Fruit fly (Drosophila melanogaster): ENCODE measurements around the gene CG42717.
A peak's percentile ranks its signal among the peaks of the same experiment; 100 is the strongest.

CG42717 gene

DNA sequence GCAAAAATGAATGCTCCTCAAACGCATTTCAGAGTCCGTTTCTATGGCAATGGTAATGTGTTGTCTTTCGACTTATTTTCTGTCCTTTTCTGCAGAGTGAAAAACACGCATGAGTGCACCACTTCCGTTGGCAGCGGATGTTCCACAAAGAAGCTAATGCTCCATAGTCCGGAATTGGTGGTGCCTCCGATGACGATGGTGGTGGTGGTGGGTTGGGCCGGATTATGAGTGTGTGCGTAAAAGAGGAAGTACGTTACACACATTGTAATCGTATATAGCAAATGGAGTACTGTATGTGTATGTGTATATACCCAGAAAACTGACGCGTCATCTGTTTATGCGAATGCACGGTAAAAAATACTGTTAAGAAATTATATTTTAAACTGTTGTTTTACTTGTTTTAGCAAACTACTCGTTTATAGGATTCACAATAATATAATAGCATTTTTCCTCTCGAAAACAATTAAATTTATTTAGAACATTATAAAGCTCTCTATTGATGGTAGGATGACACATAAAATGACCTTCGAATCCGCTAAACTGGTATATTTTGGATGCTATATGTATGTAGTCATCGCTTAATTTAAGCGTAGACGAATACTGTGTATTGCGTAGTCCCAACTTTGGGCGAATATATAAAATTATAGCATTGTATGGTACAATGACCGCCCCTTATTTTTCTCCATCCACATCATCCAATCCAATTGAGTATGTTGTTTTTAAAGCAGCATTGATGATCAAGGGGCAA, 12.3 kb upstream of the CG42717 start (continued):
- TF ChIP-seq hkb (optimal IDR thresholded peaks at IDR 0.05) (no peak), hkb (GFP tag; IDR thresholded peaks at IDR 0.05) (peak; percentile 51), Med (GFP tag) (peak; percentile 69), slou (GFP tag; optimal IDR thresholded peaks at IDR 0.05) (no peak), wdn (GFP tag; IDR thresholded peaks at IDR 0.05) (peak; percentile 53; the same call in 1 of the 2 replicates), CG3995 (GFP tag; optimal IDR thresholded peaks at IDR 0.05) (no peak), wor (GFP tag; IDR thresholded peaks at IDR 0.05) (no peak), CG15011 (GFP tag; optimal IDR thresholded peaks at IDR 0.05) (no peak), z (GFP tag; IDR thresholded peaks at IDR 0.05) (peak; percentile 52; the same call in 1 of the 3 replicates), CG8765 (GFP tag; IDR thresholded peaks at IDR 0.05) (no peak), CG14014 (GFP tag; IDR thresholded peaks at IDR 0.05) (peak; percentile 65), CG11723 (GFP tag; optimal IDR thresholded peaks at IDR 0.05) (no peak), NfI (GFP tag; optimal IDR thresholded peaks at IDR 0.05) (no peak), CG17802 (tag; optimal IDR thresholded peaks at IDR 0.05) (no peak), CG10147 (GFP tag; optimal IDR thresholded peaks at IDR 0.05) (peak; percentile 27), D (optimal IDR thresholded peaks at IDR 0.05) (peak; percentile 72), D (GFP tag; optimal IDR thresholded peaks at IDR 0.05) (peak; percentile 46), CG7271 (tag; optimal IDR thresholded peaks at IDR 0.05) (no peak), nmo (GFP tag; optimal IDR thresholded peaks at IDR 0.05) (peak; percentile 69), Fer1 (GFP tag; optimal IDR thresholded peaks at IDR 0.05) (no peak), CG31441 (GFP tag; IDR thresholded peaks at IDR 0.05) (peak; percentile 61), PHDP (tag; optimal IDR thresholded peaks at IDR 0.05) (peak; percentile 58), Ssrp (tag; optimal IDR thresholded peaks at IDR 0.05) (peak; percentile 12), CG10959 (GFP tag; IDR thresholded peaks at IDR 0.05) (no peak), CG5245 (GFP tag; optimal IDR thresholded peaks at IDR 0.05) (no peak), CG6689 (GFP tag; IDR thresholded peaks at IDR 0.05) (peak; percentile 61), stwl (tag; optimal IDR thresholded peaks at IDR 0.05) (no peak), run (tag; optimal IDR thresholded peaks at IDR 0.05) (peak; percentile 68), Ets65A (GFP tag) (peak; percentile 76), CG12071 (GFP tag; optimal IDR thresholded peaks at IDR 0.05) (peak; percentile 11), Sox102F (GFP tag; optimal IDR thresholded peaks at IDR 0.05) (peak; percentile 64), ems (GFP tag; optimal IDR thresholded peaks at IDR 0.05) (no peak), Xrp1 (GFP tag; IDR thresholded peaks at IDR 0.05) (peak; percentile 46), gt (GFP tag; IDR thresholded peaks at IDR 0.05) (no peak), CG17912 (GFP tag; optimal IDR thresholded peaks at IDR 0.05) (no peak), Gug (GFP tag; IDR thresholded peaks at IDR 0.05) (no peak), CG17612 (GFP tag; IDR thresholded peaks at IDR 0.05) (no peak), Dfd (GFP tag; optimal IDR thresholded peaks at IDR 0.05) (no peak), CG11093 (GFP tag; IDR thresholded peaks at IDR 0.05) (no peak), Doc2 (GFP tag; IDR thresholded peaks at IDR 0.05) (no peak), Jarid2 (GFP tag; optimal IDR thresholded peaks at IDR 0.05) (no peak), Optix (GFP tag; IDR thresholded peaks at IDR 0.05) (no peak), ash1 (GFP tag; optimal IDR thresholded peaks at IDR 0.05) (peak; percentile 4), CG17829 (tag; optimal IDR thresholded peaks at IDR 0.05) (peak; percentile 40), CG9797 (GFP tag; optimal IDR thresholded peaks at IDR 0.05) (no peak), Dp (GFP tag; optimal IDR thresholded peaks at IDR 0.05) (no peak), CG10979 (tag; optimal IDR thresholded peaks at IDR 0.05) (peak; percentile 7), trh (GFP tag; optimal IDR thresholded peaks at IDR 0.05) (no peak), CG8478 (optimal IDR thresholded peaks at IDR 0.05) (no peak), CG3281 (GFP tag; optimal IDR thresholded peaks at IDR 0.05) (peak; percentile 27), hth (optimal IDR thresholded peaks at IDR 0.05) (no peak), fu2 (GFP tag; optimal IDR thresholded peaks at IDR 0.05) (no peak)

All from whole organism, embryonic.